Fruit fly (Drosophila melanogaster): ENCODE results near the gene pnt.

DNA sequence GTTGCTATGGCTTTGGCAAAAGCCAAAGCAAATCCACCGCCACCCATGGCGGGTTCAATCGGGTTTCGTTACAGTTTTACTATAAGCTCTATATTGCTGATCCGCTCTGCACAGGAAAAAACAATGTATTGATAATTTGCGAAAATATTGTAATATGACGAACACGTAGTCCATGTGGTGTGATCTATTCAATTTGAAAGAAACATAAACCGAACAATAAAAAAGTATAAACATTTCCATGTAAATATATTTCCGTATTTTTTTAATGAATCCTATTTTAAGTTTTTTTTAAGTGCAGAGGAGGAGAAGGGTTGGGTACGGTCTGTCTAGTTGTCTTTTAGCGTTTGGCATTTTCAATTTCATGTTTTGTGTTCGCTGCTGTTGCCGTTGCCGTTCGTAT is 47.5 kb upstream of the pnt start:
- TF ChIP-seq salr (GFP tag; optimal IDR thresholded peaks at IDR 0.05), result no peak
- TF ChIP-seq CG16779 (tag; optimal IDR thresholded peaks at IDR 0.05), result no peak
- TF ChIP-seq net (GFP tag; optimal IDR thresholded peaks at IDR 0.05), result no peak
- TF ChIP-seq CG6163 (GFP tag; IDR thresholded peaks at IDR 0.05), result no peak

Data from whole organism, prepupa.